Fruit fly (Drosophila melanogaster) whole organism, embryonic: ENCODE data around the gene Plod.

ENCODE experiments used
- Atf6 ChIP-seq: fragments of 200-800 bp; sonication (Bioruptor generic); IDR thresholded peaks from 2 replicates; pipeline ENCODE4 v1.3.6; 2022; ENCODE audit warnings: missing biosample characterization, missing genetic modification characterization
- BtbVII ChIP-seq: fragments of 200-800 bp; sonication (Bioruptor generic); optimal IDR thresholded peaks from 3 replicates; lab custom pipeline; 2017; ENCODE audit warnings: missing biosample characterization, mild to moderate bottlenecking, missing genetic modification characterization
- CG11456 ChIP-seq: fragments of 200-800 bp; sonication (Bioruptor generic); IDR thresholded peaks from 3 replicates; pipeline ENCODE4 v1.3.6; 2022; ENCODE audit warnings: missing biosample characterization, missing genetic modification characterization
- CG11504 ChIP-seq: fragments of 200-800 bp; sonication (Bioruptor generic); optimal IDR thresholded peaks from 3 replicates; lab custom pipeline; 2019; ENCODE audit warnings: missing biosample characterization, mild to moderate bottlenecking, missing genetic modification characterization, moderate library complexity
- CG11723 ChIP-seq: fragments of 200-800 bp; sonication (Bioruptor generic); optimal IDR thresholded peaks from 2 replicates; lab custom pipeline; 2017; ENCODE audit warnings: missing biosample characterization, mild to moderate bottlenecking, missing genetic modification characterization
- CG12155 ChIP-seq: fragments of 200-800 bp; sonication (Bioruptor generic); optimal IDR thresholded peaks from 3 replicates; lab custom pipeline; 2016; ENCODE audit warnings: missing biosample characterization, missing genetic modification characterization
- CG13894 ChIP-seq: fragments of 200-800 bp; sonication (Bioruptor generic); optimal IDR thresholded peaks from 3 replicates; lab custom pipeline; 2018; ENCODE audit warnings: missing biosample characterization, mild to moderate bottlenecking, missing genetic modification characterization, moderate library complexity
- CG15011 ChIP-seq: fragments of 200-800 bp; sonication (Bioruptor generic); optimal IDR thresholded peaks from 3 replicates; lab custom pipeline; 2018; ENCODE audit warnings: missing biosample characterization, mild to moderate bottlenecking, missing genetic modification characterization
- CG15601 ChIP-seq: fragments of 200-800 bp; sonication (Bioruptor generic); optimal IDR thresholded peaks from 3 replicates; lab custom pipeline; 2019; ENCODE audit warnings: missing biosample characterization, mild to moderate bottlenecking, missing genetic modification characterization, moderate library complexity
- CG16813 ChIP-seq: fragments of 200-800 bp; sonication (Bioruptor generic); IDR thresholded peaks from 3 replicates; pipeline ENCODE4 v1.3.6; 2022; ENCODE audit warnings: missing biosample characterization, missing genetic modification characterization; ENCODE audit not compliant: partially characterized antibody
- CG18011 ChIP-seq: fragments of 200-800 bp; sonication (Bioruptor generic); optimal IDR thresholded peaks from 2 replicates; lab custom pipeline; 2017; ENCODE audit warnings: missing biosample characterization, missing genetic modification characterization, mild to moderate bottlenecking, moderate library complexity, missing genotype
- CG18764 ChIP-seq: fragments of 200-800 bp; sonication (Bioruptor generic); optimal IDR thresholded peaks from 3 replicates; lab custom pipeline; 2016; ENCODE audit warnings: missing biosample characterization, missing genetic modification characterization
- CG2120 ChIP-seq: fragments of 200-800 bp; sonication (Bioruptor generic); optimal IDR thresholded peaks from 3 replicates; lab custom pipeline; 2016; ENCODE audit warnings: missing biosample characterization, missing genetic modification characterization
- CG2199 ChIP-seq: fragments of 200-800 bp; sonication (Bioruptor generic); IDR thresholded peaks from 3 replicates; pipeline ENCODE4 v1.3.6; 2022; ENCODE audit warnings: missing biosample characterization, missing genetic modification characterization
- CG2875 ChIP-seq: fragments of 200-800 bp; sonication (Bioruptor generic); optimal IDR thresholded peaks from 2 replicates; lab custom pipeline; 2017; ENCODE audit warnings: missing biosample characterization, mild to moderate bottlenecking, missing genetic modification characterization, missing genetic modification reagents
- CG2889 ChIP-seq: fragments of 200-800 bp; sonication (Bioruptor generic); IDR thresholded peaks from 3 replicates; pipeline ENCODE4 v1.3.6; 2022; ENCODE audit warnings: missing biosample characterization, missing genetic modification characterization
- CG30403 ChIP-seq: fragments of 200-800 bp; sonication (Bioruptor generic); optimal IDR thresholded peaks from 3 replicates; lab custom pipeline; 2016; ENCODE audit warnings: missing biosample characterization, missing genetic modification characterization
- CG3281 ChIP-seq: fragments of 200-800 bp; sonication (Bioruptor generic); optimal IDR thresholded peaks from 3 replicates; lab custom pipeline; 2017; ENCODE audit warnings: missing biosample characterization, mild to moderate bottlenecking, missing genetic modification characterization
- CG34376 ChIP-seq: fragments of 200-800 bp; sonication (Bioruptor generic); optimal IDR thresholded peaks from 2 replicates; lab custom pipeline; 2018; ENCODE audit warnings: missing biosample characterization, mild to moderate bottlenecking, missing genetic modification characterization
- CG6791 ChIP-seq: fragments of 200-800 bp; sonication (Bioruptor generic); IDR thresholded peaks from 3 replicates; pipeline ENCODE4 v1.3.6; 2022; ENCODE audit warnings: missing biosample characterization, missing genetic modification characterization; ENCODE audit not compliant: partially characterized antibody
- CG7372 ChIP-seq: fragments of 200-800 bp; sonication (Bioruptor generic); IDR thresholded peaks from 2 replicates; pipeline ENCODE4 v1.3.6; 2022; ENCODE audit warnings: missing biosample characterization, missing genetic modification characterization
- CG8924 ChIP-seq: fragments of 200-800 bp; optimal IDR thresholded peaks from 3 replicates; lab custom pipeline; 2019; ENCODE audit warnings: missing biosample characterization, mild to moderate bottlenecking, missing genetic modification characterization, moderate library complexity
- CG9797 ChIP-seq: fragments of 200-800 bp; sonication (Bioruptor generic); optimal IDR thresholded peaks from 3 replicates; lab custom pipeline; 2018; ENCODE audit warnings: missing biosample characterization, mild to moderate bottlenecking, missing genetic modification characterization
- GATAe ChIP-seq: fragments of 200-800 bp; sonication (Bioruptor generic); conservative IDR thresholded peaks from 2 replicates; pipeline ENCODE4 v1.3.6; 2022; ENCODE audit warnings: missing biosample characterization, missing genetic modification characterization
- H15 ChIP-seq: fragments of 200-800 bp; sonication (Bioruptor generic); IDR thresholded peaks from 3 replicates; pipeline ENCODE4 v1.3.6; 2022; ENCODE audit warnings: missing biosample characterization, missing genetic modification characterization
- MTF-1 ChIP-seq: fragments of 200-800 bp; sonication (Bioruptor generic); optimal IDR thresholded peaks from 2 replicates; lab custom pipeline; 2018; ENCODE audit warnings: missing biosample characterization, mild to moderate bottlenecking, missing genetic modification characterization, borderline replicate concordance
- Mrtf ChIP-seq: fragments of 200-800 bp; sonication (Bioruptor generic); IDR thresholded peaks from 3 replicates; pipeline ENCODE4 v1.3.6; 2022; ENCODE audit warnings: missing biosample characterization, missing genetic modification characterization
- Neu2 ChIP-seq: fragments of 200-800 bp; sonication (Bioruptor generic); optimal IDR thresholded peaks from 3 replicates; lab custom pipeline; 2016; ENCODE audit warnings: missing biosample characterization, missing genetic modification characterization, borderline replicate concordance
- NfI ChIP-seq: fragments of 200-800 bp; sonication (Bioruptor generic); optimal IDR thresholded peaks from 3 replicates; lab custom pipeline; 2018; ENCODE audit warnings: missing biosample characterization, mild to moderate bottlenecking, missing genetic modification characterization, moderate library complexity
- ara ChIP-seq: fragments of 200-800 bp; sonication (Bioruptor generic); IDR thresholded peaks from 2 replicates; pipeline ENCODE4 v1.3.6; 2022; ENCODE audit warnings: missing biosample characterization, missing genetic modification characterization
- bab2 ChIP-seq: fragments of 200-800 bp; sonication (Bioruptor generic); optimal IDR thresholded peaks from 2 replicates; lab custom pipeline; 2016; ENCODE audit warnings: missing biosample characterization, missing genetic modification characterization
- cg ChIP-seq: fragments of 200-800 bp; sonication (Bioruptor generic); optimal IDR thresholded peaks from 3 replicates; lab custom pipeline; 2019; ENCODE audit warnings: missing biosample characterization, mild to moderate bottlenecking, missing genetic modification characterization, moderate library complexity
- cwo ChIP-seq: fragments of 200-800 bp; sonication (Bioruptor generic); optimal IDR thresholded peaks from 3 replicates; lab custom pipeline; 2017; ENCODE audit warnings: missing biosample characterization, missing genetic modification characterization, mild to moderate bottlenecking, moderate library complexity, missing genetic modification reagents
- danr ChIP-seq: fragments of 200-800 bp; sonication (Bioruptor generic); IDR thresholded peaks from 2 replicates; pipeline ENCODE4 v1.3.6; 2022; ENCODE audit warnings: missing biosample characterization, missing genetic modification characterization
- dati ChIP-seq: fragments of 200-800 bp; sonication (Bioruptor generic); IDR thresholded peaks from 2 replicates; pipeline ENCODE4 v1.3.6; 2022; ENCODE audit warnings: missing biosample characterization, missing genetic modification characterization
- dmrt99B ChIP-seq: fragments of 200-800 bp; sonication (Bioruptor generic); optimal IDR thresholded peaks from 2 replicates; lab custom pipeline; 2018; ENCODE audit warnings: missing biosample characterization, mild to moderate bottlenecking, missing genetic modification characterization, moderate library complexity
- fd64A ChIP-seq: fragments of 200-800 bp; sonication (Bioruptor generic); optimal IDR thresholded peaks from 3 replicates; lab custom pipeline; 2018; ENCODE audit warnings: missing biosample characterization, mild to moderate bottlenecking, missing genetic modification characterization
- fd96Cb ChIP-seq: fragments of 200-800 bp; sonication (Bioruptor generic); optimal IDR thresholded peaks from 2 replicates; lab custom pipeline; 2018; ENCODE audit warnings: missing biosample characterization, mild to moderate bottlenecking, missing genetic modification characterization, moderate library complexity
- ham ChIP-seq: fragments of 200-800 bp; sonication (Bioruptor generic); IDR thresholded peaks from 2 replicates; pipeline ENCODE4 v1.3.6; 2022; ENCODE audit warnings: missing biosample characterization, missing genetic modification characterization
- inv ChIP-seq: fragments of 200-800 bp; sonication (Bioruptor generic); IDR thresholded peaks from 2 replicates; pipeline ENCODE4 v1.3.6; 2022; ENCODE audit warnings: missing biosample characterization, missing genetic modification characterization; ENCODE audit not compliant: partially characterized antibody
- jumu ChIP-seq: fragments of 200-800 bp; sonication (Bioruptor generic); optimal IDR thresholded peaks from 3 replicates; lab custom pipeline; 2016; ENCODE audit warnings: missing biosample characterization, missing genetic modification characterization
- kni ChIP-seq: fragments of 200-800 bp; sonication (Bioruptor generic); optimal IDR thresholded peaks from 3 replicates; lab custom pipeline; 2017; ENCODE audit warnings: mild to moderate bottlenecking, missing biosample characterization, missing genetic modification reagents, missing genetic modification characterization
- knrl ChIP-seq: fragments of 200-800 bp; sonication (Bioruptor generic); IDR thresholded peaks from 3 replicates; pipeline ENCODE4 v1.3.6; 2022; ENCODE audit warnings: missing biosample characterization, missing genetic modification characterization; ENCODE audit not compliant: partially characterized antibody
- mirr ChIP-seq: fragments of 200-800 bp; sonication (Bioruptor generic); optimal IDR thresholded peaks from 3 replicates; lab custom pipeline; 2018; ENCODE audit warnings: missing biosample characterization, mild to moderate bottlenecking, missing genetic modification characterization
- nmo ChIP-seq: fragments of 200-800 bp; sonication (Bioruptor generic); optimal IDR thresholded peaks from 2 replicates; lab custom pipeline; 2018; ENCODE audit warnings: missing biosample characterization, mild to moderate bottlenecking, missing genetic modification characterization, moderate library complexity
- nom ChIP-seq: fragments of 200-800 bp; sonication (Bioruptor generic); optimal IDR thresholded peaks from 2 replicates; lab custom pipeline; 2017; ENCODE audit warnings: missing biosample characterization, missing genetic modification characterization, mild to moderate bottlenecking, moderate library complexity, missing genetic modification reagents
- pfk ChIP-seq: fragments of 200-800 bp; sonication (Bioruptor generic); optimal IDR thresholded peaks from 2 replicates; lab custom pipeline; 2018; ENCODE audit warnings: missing biosample characterization, mild to moderate bottlenecking, missing genetic modification characterization, moderate library complexity
- sqz ChIP-seq: fragments of 200-800 bp; sonication (Bioruptor generic); optimal IDR thresholded peaks from 3 replicates; lab custom pipeline; 2018; ENCODE audit warnings: missing biosample characterization, mild to moderate bottlenecking, missing genetic modification characterization
- wor ChIP-seq: fragments of 200-800 bp; sonication (Bioruptor generic); IDR thresholded peaks from 2 replicates; pipeline ENCODE4 v1.3.6; 2022; ENCODE audit warnings: missing biosample characterization, missing genetic modification characterization
- zfh1 ChIP-seq: fragments of 200-800 bp; sonication (Bioruptor generic); IDR thresholded peaks from 3 replicates; pipeline ENCODE4 v1.3.6; 2022; ENCODE audit warnings: missing biosample characterization, missing genetic modification characterization

Gene Plod

DNA sequence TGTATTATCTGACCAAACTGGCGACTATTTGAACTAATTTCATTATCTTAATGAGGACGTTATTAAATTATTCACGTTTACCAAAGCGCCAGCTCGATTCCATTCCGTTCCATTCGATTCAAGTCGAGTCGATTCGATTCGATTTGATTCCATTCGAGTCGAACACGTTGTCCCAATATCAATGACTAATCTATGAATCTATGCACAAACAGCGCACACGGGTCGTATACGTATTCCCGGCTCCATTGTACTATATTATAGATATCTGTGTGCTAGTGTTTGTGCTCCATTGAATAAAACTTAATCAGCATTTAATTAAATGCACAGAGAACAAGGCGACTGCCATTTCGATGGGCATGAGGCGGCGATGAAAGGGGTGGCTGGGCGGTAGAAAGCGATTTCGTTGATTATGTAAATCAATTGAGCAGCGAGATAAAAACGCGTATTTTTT, 33.4 kb upstream of the Plod start (continued):
- TF ChIP-seq cg (GFP tag; lab: Kevin White, UChicago) (peak; percentile 31), danr (GFP tag; lab: Robert Waterston, UW) (no peak), CG11504 (tag; lab: Kevin White, UChicago) (no peak), Neu2 (GFP tag; lab: Kevin White, UChicago) (no peak), NfI (GFP tag; lab: Kevin White, UChicago) (no peak), fd96Cb (no peak), CG7372 (GFP tag; lab: Robert Waterston, UW) (no peak), knrl (no peak), kni (GFP tag; lab: Kevin White, UChicago) (no peak), nmo (GFP tag; lab: Kevin White, UChicago) (no peak), sqz (GFP tag; lab: Kevin White, UChicago) (no peak), CG2120 (GFP tag; lab: Kevin White, UChicago) (no peak), CG18764 (GFP tag; lab: Kevin White, UChicago) (no peak), CG16813 (GFP tag; lab: Robert Waterston, UW) (no peak), jumu (GFP tag; lab: Kevin White, UChicago) (no peak), CG15601 (tag; lab: Kevin White, UChicago) (peak; percentile 16), CG9797 (GFP tag; lab: Kevin White, UChicago) (no peak), dati (GFP tag; lab: Robert Waterston, UW) (no peak), CG34376 (GFP tag; lab: Kevin White, UChicago) (peak; percentile 16), Atf6 (GFP tag; lab: Robert Waterston, UW) (0 out of 2 replicates have a peak, but pooled peaks have one; percentile 25), dmrt99B (tag; lab: Kevin White, UChicago) (no peak), wor (GFP tag; lab: Robert Waterston, UW) (no peak), BtbVII (GFP tag; lab: Kevin White, UChicago) (peak; percentile 12), CG12155 (GFP tag; lab: Kevin White, UChicago) (no peak), zfh1 (GFP tag; lab: Robert Waterston, UW) (no peak), CG11456 (GFP tag; lab: Robert Waterston, UW) (no peak), bab2 (no peak), Mrtf (GFP tag; lab: Robert Waterston, UW) (no peak), CG11723 (GFP tag; lab: Kevin White, UChicago) (no peak), mirr (GFP tag; lab: Kevin White, UChicago) (peak; percentile 80), CG2199 (GFP tag; lab: Robert Waterston, UW) (peak; percentile 73; the same call in 1 of the 3 replicates), cwo (GFP tag; lab: Kevin White, UChicago) (peak; percentile 78), fd64A (GFP tag; lab: Kevin White, UChicago) (no peak), CG15011 (no peak), CG8924 (tag; lab: Kevin White, UChicago) (no peak), CG13894 (tag; lab: Kevin White, UChicago) (peak; percentile 26), nom (no peak), MTF-1 (GFP tag; lab: Kevin White, UChicago) (no peak), inv (GFP tag; lab: Robert Waterston, UW) (no peak), CG3281 (GFP tag; lab: Kevin White, UChicago) (no peak), GATAe (GFP tag; lab: Robert Waterston, UW) (0 out of 2 replicates have a peak, but pooled peaks have one; percentile 26), pfk (GFP tag; lab: Kevin White, UChicago) (peak; percentile 91), CG30403 (GFP tag; lab: Kevin White, UChicago) (no peak), CG2875 (no peak), H15 (GFP tag; lab: Robert Waterston, UW) (no peak), ham (GFP tag; lab: Robert Waterston, UW) (no peak), ara (GFP tag; lab: Robert Waterston, UW) (no peak), CG2889 (GFP tag; lab: Robert Waterston, UW) (no peak), CG18011 (no peak), CG6791 (GFP tag; lab: Robert Waterston, UW) (no peak)
